Worm (Caenorhabditis elegans) whole organism, L3 larva: ENCODE results near the gene set-17.

Experiments used
- R02D3.7 ChIP-seq: fragments of 150-350 bp; optimal IDR thresholded peaks from 2 replicates; lab custom pipeline; 2014; ENCODE audit warnings: missing biosample characterization, missing genetic modification characterization
- ama-1 ChIP-seq: fragments of 150-350 bp; optimal IDR thresholded peaks from 2 replicates; lab custom pipeline; 2018
- ceh-28 ChIP-seq: fragments of 150-350 bp; optimal IDR thresholded peaks from 2 replicates; lab custom pipeline; 2014; ENCODE audit warnings: missing biosample characterization, missing genetic modification reagents, missing genetic modification characterization
- ceh-9 ChIP-seq: sonication (generic microtip); optimal IDR thresholded peaks from 2 replicates; lab custom pipeline; 2018; ENCODE audit warnings: missing biosample characterization, missing genetic modification characterization
- daf-12 ChIP-seq: fragments of 150-350 bp; optimal IDR thresholded peaks from 2 replicates; lab custom pipeline; 2014; ENCODE audit warnings: missing biosample characterization, missing genetic modification reagents, missing genetic modification characterization
- egl-27 ChIP-seq: sonication (generic microtip); optimal IDR thresholded peaks from 4 replicates; lab custom pipeline; 2017; ENCODE audit warnings: missing biosample characterization, missing genetic modification reagents, missing genetic modification characterization
- egl-5 ChIP-seq: fragments of 150-350 bp; optimal IDR thresholded peaks from 2 replicates; lab custom pipeline; 2017; ENCODE audit warnings: missing biosample characterization, missing genetic modification reagents, missing genetic modification characterization, inconsistent platforms
- elt-2 ChIP-seq: sonication (generic microtip); optimal IDR thresholded peaks from 2 replicates; lab custom pipeline; 2016; ENCODE audit warnings: missing genetic modification reagents, mild to moderate bottlenecking, missing genetic modification characterization, missing compliant biosample characterization
- elt-3 ChIP-seq, 3 experiments: fragments of 150-350 bp in 1 of 3; sonication (generic microtip) in 2 of 3; optimal IDR thresholded peaks; 2 replicates in 2 of 3; 4 replicates in 1 of 3; lab custom pipeline; 2014 to 2017; ENCODE audit warnings: missing biosample characterization in 3 of 3, missing genetic modification characterization in 3 of 3
- eor-1 ChIP-seq, 2 experiments: fragments of 150-350 bp; optimal IDR thresholded peaks; 2 replicates each; lab custom pipeline; 2014 to 2018; ENCODE audit warnings: missing biosample characterization in 2 of 2, missing genetic modification characterization in 2 of 2
- fkh-10 ChIP-seq: sonication (generic microtip); optimal IDR thresholded peaks from 2 replicates; lab custom pipeline; 2017; ENCODE audit warnings: missing biosample characterization, missing genetic modification reagents, missing genetic modification characterization
- fkh-2 ChIP-seq: fragments of 150-350 bp; optimal IDR thresholded peaks from 2 replicates; lab custom pipeline; 2014; ENCODE audit warnings: missing biosample characterization, missing genetic modification reagents, missing genetic modification characterization
- fos-1 ChIP-seq: fragments of 150-350 bp; optimal IDR thresholded peaks from 2 replicates; lab custom pipeline; 2014; ENCODE audit warnings: missing biosample characterization, missing genetic modification characterization
- hmg-11 ChIP-seq: sonication (generic microtip); optimal IDR thresholded peaks from 2 replicates; lab custom pipeline; 2016; ENCODE audit warnings: missing genetic modification characterization, missing compliant biosample characterization
- lin-15B ChIP-seq: fragments of 150-350 bp; optimal IDR thresholded peaks from 2 replicates; lab custom pipeline; 2014; ENCODE audit warnings: missing biosample characterization, missing genetic modification characterization
- lin-39 ChIP-seq: fragments of 150-350 bp; optimal IDR thresholded peaks from 2 replicates; lab custom pipeline; 2018; ENCODE audit warnings: missing biosample characterization, missing genetic modification reagents, missing genetic modification characterization
- lsy-12 ChIP-seq: sonication (generic microtip); optimal IDR thresholded peaks from 2 replicates; lab custom pipeline; 2016; ENCODE audit warnings: mild to moderate bottlenecking, missing genetic modification characterization, missing compliant biosample characterization
- mdl-1 ChIP-seq: fragments of 150-350 bp; optimal IDR thresholded peaks from 2 replicates; lab custom pipeline; 2014; ENCODE audit warnings: missing biosample characterization, missing genetic modification characterization
- mml-1 ChIP-seq: fragments of 150-350 bp; sonication (generic microtip); optimal IDR thresholded peaks from 3 replicates; lab custom pipeline; 2014; ENCODE audit warnings: missing biosample characterization, missing genetic modification characterization
- nfya-1 ChIP-seq: sonication (generic microtip); optimal IDR thresholded peaks from 2 replicates; lab custom pipeline; 2017; ENCODE audit warnings: missing genetic modification characterization, mild to moderate bottlenecking, missing compliant biosample characterization, antibody characterized with exemption, moderate library complexity; ENCODE audit not compliant: insufficient read depth
- nhr-11 ChIP-seq: fragments of 150-350 bp; optimal IDR thresholded peaks from 2 replicates; lab custom pipeline; 2014; ENCODE audit warnings: missing biosample characterization, missing genetic modification characterization
- nhr-12 ChIP-seq: fragments of 150-350 bp; optimal IDR thresholded peaks from 2 replicates; lab custom pipeline; 2014; ENCODE audit warnings: missing biosample characterization, missing genetic modification characterization
- nhr-23 ChIP-seq: fragments of 150-350 bp; optimal IDR thresholded peaks from 2 replicates; lab custom pipeline; 2014; ENCODE audit warnings: missing biosample characterization, missing genetic modification reagents, missing genetic modification characterization
- nhr-25 ChIP-seq: sonication (generic microtip); optimal IDR thresholded peaks from 2 replicates; lab custom pipeline; 2017; ENCODE audit warnings: missing biosample characterization, missing genetic modification characterization
- nhr-43 ChIP-seq: sonication (generic microtip); optimal IDR thresholded peaks from 2 replicates; lab custom pipeline; 2016; ENCODE audit warnings: mild to moderate bottlenecking, missing genetic modification characterization, missing compliant biosample characterization; ENCODE audit not compliant: poor library complexity, severe bottlenecking
- nhr-67 ChIP-seq: fragments of 150-350 bp; optimal IDR thresholded peaks from 2 replicates; lab custom pipeline; 2014; ENCODE audit warnings: missing biosample characterization, missing genetic modification characterization
- nhr-76 ChIP-seq: fragments of 150-350 bp; sonication (generic microtip); optimal IDR thresholded peaks from 5 replicates; lab custom pipeline; 2014; ENCODE audit warnings: missing biosample characterization, missing genetic modification characterization
- nhr-77 ChIP-seq: fragments of 150-350 bp; optimal IDR thresholded peaks from 2 replicates; lab custom pipeline; 2014; ENCODE audit warnings: missing biosample characterization, missing genetic modification characterization
- pha-4 ChIP-seq: fragments of 150-350 bp; optimal IDR thresholded peaks from 2 replicates; lab custom pipeline; 2014; ENCODE audit warnings: missing biosample characterization, missing genetic modification reagents, missing genetic modification characterization
- sea-2 ChIP-seq: fragments of 150-350 bp; sonication (generic microtip); optimal IDR thresholded peaks from 4 replicates; lab custom pipeline; 2014; ENCODE audit warnings: missing biosample characterization, missing genetic modification reagents, missing genetic modification characterization
- skn-1 ChIP-seq: fragments of 150-350 bp; optimal IDR thresholded peaks from 2 replicates; lab custom pipeline; 2014; ENCODE audit warnings: missing biosample characterization, missing genetic modification characterization
- snpc-4 ChIP-seq: fragments of 150-350 bp; optimal IDR thresholded peaks from 2 replicates; lab custom pipeline; 2014; ENCODE audit warnings: missing biosample characterization, missing genetic modification characterization
- tbx-2 ChIP-seq: sonication (generic microtip); optimal IDR thresholded peaks from 2 replicates; lab custom pipeline; 2016; ENCODE audit warnings: mild to moderate bottlenecking, missing genetic modification characterization, missing compliant biosample characterization
- unc-62 ChIP-seq: fragments of 150-350 bp; sonication (generic microtip); optimal IDR thresholded peaks from 4 replicates; lab custom pipeline; 2014; ENCODE audit warnings: missing biosample characterization, missing genetic modification reagents, missing genetic modification characterization
- zag-1 ChIP-seq: fragments of 150-350 bp; optimal IDR thresholded peaks from 2 replicates; lab custom pipeline; 2014; ENCODE audit warnings: missing biosample characterization, missing genetic modification characterization
- ztf-11 ChIP-seq: fragments of 150-350 bp; optimal IDR thresholded peaks from 2 replicates; lab custom pipeline; 2014; ENCODE audit warnings: missing biosample characterization, missing genetic modification characterization
- ztf-4 ChIP-seq: fragments of 150-350 bp; optimal IDR thresholded peaks from 2 replicates; lab custom pipeline; 2014; ENCODE audit warnings: missing biosample characterization, missing genetic modification characterization

Gene set-17

DNA sequence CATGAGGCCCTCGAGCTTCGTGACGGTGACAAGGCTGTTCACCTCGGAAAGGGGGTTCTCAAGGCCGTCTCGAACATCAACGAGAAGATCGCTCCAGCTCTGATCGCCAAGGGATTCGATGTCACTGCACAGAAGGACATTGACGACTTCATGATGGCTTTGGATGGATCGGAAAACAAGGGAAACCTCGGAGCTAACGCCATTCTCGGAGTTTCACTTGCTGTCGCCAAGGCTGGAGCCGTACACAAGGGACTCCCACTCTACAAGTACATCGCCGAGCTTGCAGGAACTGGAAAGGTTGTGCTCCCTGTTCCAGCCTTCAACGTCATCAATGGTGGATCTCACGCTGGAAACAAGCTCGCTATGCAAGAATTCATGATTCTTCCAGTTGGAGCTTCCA is 7.9 kb downstream of the set-17 start:
- TF ChIP-seq lin-15B (tag; lab: Kevin White, UChicago) (no peak), skn-1 (tag; lab: Kevin White, UChicago) (no peak), fkh-2 (tag; lab: Kevin White, UChicago) (no peak), ceh-9 (tag; lab: Kevin White, UChicago) (no peak), elt-2 (tag; lab: Kevin White, UChicago) (no peak), nhr-67 (tag; lab: Kevin White, UChicago) (no peak), snpc-4 (tag; lab: Kevin White, UChicago) (no peak), eor-1 (tag; optimal IDR thresholded peaks at IDR 0.05; lab: Kevin White, UChicago) (no peak), mml-1 (tag; lab: Kevin White, UChicago) (no peak), R02D3.7 (tag; lab: Kevin White, UChicago) (no peak), lsy-12 (tag; lab: Kevin White, UChicago) (no peak), nhr-25 (tag; lab: Kevin White, UChicago) (no peak), fkh-10 (GFP tag; lab: Kevin White, UChicago) (no peak), elt-3 (tag; optimal IDR thresholded peaks at IDR 0.05; lab: Kevin White, UChicago) (no peak), fos-1 (tag; lab: Kevin White, UChicago) (no peak), egl-5 (tag; lab: Kevin White, UChicago) (no peak), zag-1 (tag; lab: Kevin White, UChicago) (no peak), sea-2 (no peak)

DNA sequence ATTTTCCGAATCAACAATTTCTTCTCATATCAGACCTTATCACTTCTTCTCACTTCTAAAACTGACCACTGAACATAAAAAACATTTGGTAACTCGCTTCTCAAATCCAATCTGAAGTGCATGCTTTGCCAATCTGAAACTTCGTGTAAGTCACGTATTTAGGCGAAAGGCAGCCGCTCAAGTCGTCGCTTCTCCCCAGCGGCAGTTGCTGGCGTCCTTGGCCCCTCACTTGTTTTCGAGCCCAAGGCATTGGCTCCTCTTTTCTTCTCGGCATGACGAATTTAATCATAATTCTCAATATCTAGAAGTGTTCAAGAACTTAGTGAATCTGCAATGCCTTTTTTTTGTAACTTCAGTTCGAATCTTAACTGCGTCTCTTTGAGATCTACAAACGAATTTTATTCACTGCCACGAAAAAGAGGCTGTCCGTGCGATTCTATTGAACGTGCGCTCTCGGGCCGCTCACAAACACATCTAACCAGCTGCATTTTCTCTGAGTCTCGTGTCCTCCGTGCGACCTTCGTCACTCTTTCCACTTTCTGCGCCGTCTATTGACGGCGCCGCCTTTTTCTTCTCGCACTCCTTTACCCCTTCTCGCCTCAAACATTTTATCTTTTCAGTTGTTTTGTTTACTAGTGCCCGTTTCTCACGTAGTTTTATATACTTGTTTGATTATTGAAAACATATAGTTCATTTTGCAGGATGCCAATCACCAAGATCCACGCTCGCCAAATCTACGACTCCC is 8.7 kb downstream of the set-17 start:
- TF ChIP-seq ceh-28 (tag; lab: Kevin White, UChicago): no peak
- TF ChIP-seq fkh-2 (tag; lab: Kevin White, UChicago): no peak
- TF ChIP-seq nhr-11 (tag; lab: Kevin White, UChicago): no peak
- peak; percentile 60 for TF ChIP-seq pha-4 (tag; lab: Kevin White, UChicago)
- no peak for TF ChIP-seq ztf-11 (tag; lab: Kevin White, UChicago)
- TF ChIP-seq tbx-2 (tag; lab: Kevin White, UChicago): no peak
- no peak for TF ChIP-seq nhr-67 (tag; lab: Kevin White, UChicago)
- TF ChIP-seq mdl-1 (tag; lab: Kevin White, UChicago): no peak
- TF ChIP-seq snpc-4 (tag; lab: Kevin White, UChicago): no peak
- no peak for TF ChIP-seq nhr-12
- peak; percentile 48 for TF ChIP-seq nfya-1
- no peak for TF ChIP-seq ceh-9 (tag; lab: Kevin White, UChicago)
- no peak for TF ChIP-seq unc-62
- TF ChIP-seq elt-2 (tag; lab: Kevin White, UChicago): peak; percentile 27
- peak; percentile 42 for TF ChIP-seq hmg-11 (tag; lab: Kevin White, UChicago)
- peak; percentile 46 for TF ChIP-seq ama-1
- peak; percentile 13 for TF ChIP-seq lin-15B (tag; lab: Kevin White, UChicago)
- no peak for TF ChIP-seq nhr-76 (tag; lab: Kevin White, UChicago)
- no peak for TF ChIP-seq lsy-12 (tag; lab: Kevin White, UChicago)
- TF ChIP-seq nhr-23 (tag; lab: Kevin White, UChicago): no peak
- no peak for TF ChIP-seq fos-1 (tag; lab: Kevin White, UChicago)
- TF ChIP-seq nhr-25 (tag; lab: Kevin White, UChicago): peak; percentile 28
- peak; percentile 41 for TF ChIP-seq egl-5 (tag; lab: Kevin White, UChicago)

DNA sequence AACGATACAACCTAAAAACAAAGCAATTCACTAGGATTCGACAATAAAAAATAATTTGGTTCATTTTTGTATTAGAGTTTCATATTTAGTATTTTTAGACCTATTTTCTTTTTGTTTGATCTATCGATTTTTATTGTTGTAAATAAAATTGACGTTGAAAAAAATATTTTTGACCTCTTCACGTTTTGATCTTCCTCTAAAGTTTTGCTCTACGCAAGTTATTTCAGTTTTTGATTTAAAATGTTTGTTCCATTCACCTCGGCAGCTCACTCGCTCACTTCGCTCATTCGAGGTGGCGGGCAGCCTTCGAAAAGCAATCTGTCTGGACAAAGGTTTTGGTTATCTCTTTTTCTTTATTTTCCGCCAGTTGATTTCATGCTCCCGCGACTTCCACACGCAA is 9.5 kb downstream of the set-17 start, which contains the start of gene enol-1:
Gene enol-1, plus strand, starts transcription at position 235 of the 400 bp plus-strand sequence.
- TF ChIP-seq ama-1: no peak
- TF ChIP-seq mml-1 (tag; lab: Kevin White, UChicago): no peak
- TF ChIP-seq pha-4 (tag; lab: Kevin White, UChicago): no peak
- no peak for TF ChIP-seq sea-2
- no peak for TF ChIP-seq mdl-1 (tag; lab: Kevin White, UChicago)
- TF ChIP-seq ztf-4: no peak
- no peak for TF ChIP-seq snpc-4 (tag; lab: Kevin White, UChicago)
- no peak for TF ChIP-seq ceh-9 (tag; lab: Kevin White, UChicago)
- no peak for TF ChIP-seq eor-1 (tag; optimal IDR thresholded peaks at IDR 0.05; lab: Kevin White, UChicago)
- no peak for TF ChIP-seq egl-27 (tag; lab: Kevin White, UChicago)
- no peak for TF ChIP-seq lin-15B (tag; lab: Kevin White, UChicago)
- TF ChIP-seq nhr-77: no peak

DNA sequence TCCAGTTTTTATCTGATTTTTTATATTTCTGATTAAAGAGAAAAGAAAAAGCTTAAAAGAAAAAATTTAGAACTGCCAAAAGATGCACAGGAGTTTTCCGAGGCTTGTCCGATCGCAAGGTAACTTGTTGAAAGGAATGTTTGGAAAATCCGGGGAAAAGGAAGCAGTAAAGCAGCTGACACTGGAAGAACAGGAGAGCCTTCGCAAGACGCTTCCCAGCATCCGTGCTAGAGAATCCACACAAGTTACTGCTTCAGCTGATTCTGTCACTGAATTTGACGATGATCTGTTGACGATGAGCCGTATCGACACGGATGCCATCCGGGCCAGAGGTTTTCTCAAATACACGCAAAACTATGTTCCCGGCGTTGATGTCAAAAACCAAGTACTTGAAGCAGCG is 10.5 kb downstream of the set-17 start, which contains the start of gene mrpl-50:
Gene mrpl-50, plus strand, starts transcription at position 71 of the 400 bp plus-strand sequence.
- TF ChIP-seq lin-39 (tag; lab: Kevin White, UChicago) (no peak), daf-12 (no peak), ama-1 (peak; percentile 81), R02D3.7 (tag; lab: Kevin White, UChicago) (no peak), lsy-12 (tag; lab: Kevin White, UChicago) (no peak), nhr-12 (no peak), nhr-43 (tag; lab: Kevin White, UChicago) (no peak)
